Worm (Caenorhabditis elegans): Measurements from ENCODE around the gene Y51H4A.25.
A peak's percentile ranks its signal among the peaks of the same experiment; 100 is the strongest.

Y51H4A.25 gene

DNA sequence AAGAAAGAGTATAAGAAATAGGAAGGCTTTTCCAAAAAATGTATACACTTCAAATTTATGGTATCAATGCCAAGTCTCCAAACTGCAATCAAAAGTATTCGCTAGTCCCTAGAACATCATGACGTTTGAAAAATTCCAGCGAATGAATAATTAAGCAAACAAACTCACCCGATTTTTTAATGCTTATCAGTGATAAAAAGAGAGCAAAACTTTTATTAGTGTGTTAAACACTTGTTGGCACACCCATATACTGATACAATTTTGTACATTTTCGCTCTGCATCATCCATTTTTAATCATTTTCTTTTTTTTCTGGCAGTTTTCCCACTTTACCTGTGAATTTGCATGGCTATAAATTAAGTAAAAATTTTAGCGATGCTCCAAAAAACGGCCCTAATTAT is at the start of gene Y51H4A.25:
Y51H4A.25 (plus strand) TSS at position 373 of the 400 bp plus-strand sequence.
- TF ChIP-seq tbx-2 (tag; optimal IDR thresholded peaks at IDR 0.05) = no peak
- TF ChIP-seq pha-4 (tag; optimal IDR thresholded peaks at IDR 0.05) = peak; percentile 18
- peak; percentile 60 for TF ChIP-seq elt-2 (tag; optimal IDR thresholded peaks at IDR 0.05)
- peak; percentile 63 for TF ChIP-seq pqm-1 (tag; optimal IDR thresholded peaks at IDR 0.05)
- no peak for TF ChIP-seq nhr-67 (tag; optimal IDR thresholded peaks at IDR 0.05)

ce11 chrIV:16694567-16694966 is 41.6 kb upstream of the Y51H4A.25 start, which contains the start of gene Y51H4A.941:
TSS of gene Y51H4A.941 (minus strand) at chrIV:16694667.
- TF ChIP-seq nhr-23 (tag; optimal IDR thresholded peaks at IDR 0.05) = no peak
- no peak for TF ChIP-seq unc-39 (tag; optimal IDR thresholded peaks at IDR 0.05)
- TF ChIP-seq ceh-16 (tag; optimal IDR thresholded peaks at IDR 0.05) = no peak
- TF ChIP-seq ceh-28 (tag; optimal IDR thresholded peaks at IDR 0.05) = no peak
- TF ChIP-seq ZK546.5 (tag; optimal IDR thresholded peaks at IDR 0.05) = no peak
- no peak for TF ChIP-seq fos-1 (tag; optimal IDR thresholded peaks at IDR 0.05)
- TF ChIP-seq nhr-67 (tag; optimal IDR thresholded peaks at IDR 0.05) = no peak

DNA sequence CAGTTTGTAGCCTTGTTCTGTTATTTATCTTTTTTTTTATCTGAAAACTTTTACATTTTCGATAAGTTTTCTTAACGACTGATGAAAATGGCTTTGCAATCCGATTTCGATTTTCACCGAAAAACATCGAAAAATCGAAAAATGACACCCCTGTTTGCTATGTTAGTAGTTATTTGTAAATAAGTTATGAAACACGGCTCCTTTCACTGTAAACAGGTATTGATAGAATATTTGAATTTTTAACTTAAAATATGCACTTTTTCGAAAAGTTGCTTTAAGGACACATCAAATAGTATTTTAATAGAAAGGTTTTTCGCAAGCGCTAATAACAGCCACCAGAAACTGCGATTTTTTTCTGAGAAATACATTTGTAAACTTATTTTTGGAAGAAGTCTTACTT is 39.7 kb upstream of the Y51H4A.25 start:
- TF ChIP-seq jun-1 (tag; optimal IDR thresholded peaks at IDR 0.05) (no peak), skn-1 (tag; optimal IDR thresholded peaks at IDR 0.05) (no peak), elt-3 (tag; optimal IDR thresholded peaks at IDR 0.05) (no peak), nhr-67 (tag; optimal IDR thresholded peaks at IDR 0.05) (no peak), nhr-25 (tag; optimal IDR thresholded peaks at IDR 0.05) (no peak), nfya-1 (tag; optimal IDR thresholded peaks at IDR 0.05; ENCODE audit: insufficient read depth) (no peak), fkh-10 (GFP tag; optimal IDR thresholded peaks at IDR 0.05) (no peak), hmg-11 (tag; optimal IDR thresholded peaks at IDR 0.05) (no peak), ztf-4 (tag; optimal IDR thresholded peaks at IDR 0.05) (no peak), snpc-4 (tag; optimal IDR thresholded peaks at IDR 0.05) (no peak), pha-4 (tag; optimal IDR thresholded peaks at IDR 0.05) (no peak), egl-5 (tag; optimal IDR thresholded peaks at IDR 0.05) (no peak), R02D3.7 (tag; optimal IDR thresholded peaks at IDR 0.05) (no peak), nhr-23 (tag; optimal IDR thresholded peaks at IDR 0.05) (no peak)

DNA sequence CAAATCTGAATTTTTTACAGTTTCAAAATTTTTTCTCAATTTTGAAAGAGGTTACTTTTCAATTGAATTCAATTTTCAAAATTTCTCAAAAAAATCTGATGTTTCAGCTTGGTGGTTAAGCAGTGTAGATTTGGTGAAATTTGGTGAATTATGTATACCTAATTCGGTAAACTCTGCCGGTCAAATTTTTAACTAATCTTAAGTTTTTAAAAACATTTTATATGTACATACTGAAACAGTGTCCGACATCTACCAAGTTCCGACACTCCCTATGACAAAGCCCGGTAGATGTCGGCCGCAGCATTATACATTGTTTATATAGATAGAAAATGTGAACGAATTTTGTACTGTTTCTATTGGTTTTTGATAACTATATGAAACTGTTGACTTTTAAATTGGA is 29.2 kb upstream of the Y51H4A.25 start:
- TF ChIP-seq nhr-25 (tag; optimal IDR thresholded peaks at IDR 0.05) (no peak), fkh-10 (GFP tag; optimal IDR thresholded peaks at IDR 0.05) (no peak), ceh-9 (tag; optimal IDR thresholded peaks at IDR 0.05) (no peak), elt-3 (tag; optimal IDR thresholded peaks at IDR 0.05) (no peak), eor-1 (tag; optimal IDR thresholded peaks at IDR 0.05) (no peak), jun-1 (tag; optimal IDR thresholded peaks at IDR 0.05) (no peak), egl-5 (tag; optimal IDR thresholded peaks at IDR 0.05) (no peak), elt-1 (tag; optimal IDR thresholded peaks at IDR 0.05) (no peak), nhr-43 (tag; optimal IDR thresholded peaks at IDR 0.05; ENCODE audit: poor library complexity, severe bottlenecking) (no peak), mdl-1 (tag; optimal IDR thresholded peaks at IDR 0.05) (no peak), skn-1 (tag; optimal IDR thresholded peaks at IDR 0.05) (no peak), nhr-77 (tag; optimal IDR thresholded peaks at IDR 0.05) (no peak), ztf-11 (tag; optimal IDR thresholded peaks at IDR 0.05) (no peak), lin-39 (tag; optimal IDR thresholded peaks at IDR 0.05) (no peak), nhr-67 (tag; optimal IDR thresholded peaks at IDR 0.05) (no peak), nhr-12 (tag; optimal IDR thresholded peaks at IDR 0.05) (no peak), nhr-23 (tag; optimal IDR thresholded peaks at IDR 0.05) (no peak)

DNA sequence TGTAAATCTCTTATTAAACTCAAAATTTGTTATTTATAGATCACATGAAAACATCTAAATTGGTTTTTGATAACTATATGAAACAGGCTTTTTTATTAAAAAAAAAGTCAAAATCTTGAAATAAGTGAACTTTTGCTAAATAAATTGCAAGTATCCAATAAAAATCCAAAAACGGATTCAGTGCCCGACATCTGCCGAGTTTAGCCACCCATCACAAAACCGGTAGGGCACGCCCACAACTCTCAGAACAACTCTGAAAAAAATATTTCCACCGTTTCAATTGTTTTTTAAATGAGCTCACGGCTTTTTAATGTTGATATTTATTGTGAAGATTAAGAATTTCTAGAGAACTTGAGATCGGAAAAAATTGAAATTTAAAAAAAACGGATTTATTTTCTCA is 26.4 kb upstream of the Y51H4A.25 start:
- TF ChIP-seq nhr-76 (tag; optimal IDR thresholded peaks at IDR 0.05) (no peak), nhr-43 (tag; optimal IDR thresholded peaks at IDR 0.05; ENCODE audit: poor library complexity, severe bottlenecking) (no peak), hmg-11 (tag; optimal IDR thresholded peaks at IDR 0.05) (no peak), ztf-11 (tag; optimal IDR thresholded peaks at IDR 0.05) (no peak), nhr-77 (tag; optimal IDR thresholded peaks at IDR 0.05) (no peak), elt-2 (tag; optimal IDR thresholded peaks at IDR 0.05) (no peak), snpc-4 (tag; optimal IDR thresholded peaks at IDR 0.05) (no peak), nhr-237 (tag; optimal IDR thresholded peaks at IDR 0.05) (no peak), elt-1 (tag; optimal IDR thresholded peaks at IDR 0.05) (no peak), ceh-9 (tag; optimal IDR thresholded peaks at IDR 0.05) (no peak), mdl-1 (tag; optimal IDR thresholded peaks at IDR 0.05) (no peak), sea-2 (GFP tag; optimal IDR thresholded peaks at IDR 0.05) (no peak), fos-1 (tag; optimal IDR thresholded peaks at IDR 0.05) (no peak), egl-27 (tag; optimal IDR thresholded peaks at IDR 0.05) (no peak), ztf-4 (tag; optimal IDR thresholded peaks at IDR 0.05) (no peak), unc-39 (tag; optimal IDR thresholded peaks at IDR 0.05) (no peak), fkh-2 (tag; optimal IDR thresholded peaks at IDR 0.05) (no peak), nhr-67 (tag; optimal IDR thresholded peaks at IDR 0.05) (no peak)

Measured in whole organism, L3 larva.